Worm (Caenorhabditis elegans) whole organism, L2 larva: ENCODE results near the gene E04D5.4.
A peak's percentile ranks its signal among the peaks of the same experiment; 100 is the strongest.

Source experiments
- Y55F3AM.14 ChIP-seq: fragments of 200-800 bp; sonication (Bioruptor generic); optimal IDR thresholded peaks from 2 replicates; lab custom pipeline; 2018; ENCODE audit warnings: mild to moderate bottlenecking, missing genetic modification characterization, missing compliant biosample characterization
- ama-1 ChIP-seq: fragments of 150-350 bp; optimal IDR thresholded peaks from 2 replicates; lab custom pipeline; 2018; ENCODE audit warnings: inconsistent platforms
- blmp-1 ChIP-seq: sonication (generic microtip); optimal IDR thresholded peaks from 2 replicates; lab custom pipeline; 2017; ENCODE audit warnings: missing genetic modification characterization, mild to moderate bottlenecking, missing compliant biosample characterization, antibody characterized with exemption, moderate library complexity; ENCODE audit not compliant: insufficient read depth
- ceh-82 ChIP-seq: fragments of 150-350 bp; optimal IDR thresholded peaks from 2 replicates; lab custom pipeline; 2014; ENCODE audit warnings: missing biosample characterization, missing genetic modification characterization
- egl-27 ChIP-seq: sonication (generic microtip); optimal IDR thresholded peaks from 3 replicates; lab custom pipeline; 2017; ENCODE audit warnings: missing biosample characterization, missing genetic modification reagents, missing genetic modification characterization
- elt-1 ChIP-seq: fragments of 150-350 bp; optimal IDR thresholded peaks from 2 replicates; lab custom pipeline; 2014; ENCODE audit warnings: missing biosample characterization, missing genetic modification characterization
- fos-1 ChIP-seq: fragments of 150-350 bp; optimal IDR thresholded peaks from 2 replicates; lab custom pipeline; 2014; ENCODE audit warnings: missing biosample characterization, missing genetic modification characterization
- lsy-2 ChIP-seq, 2 experiments: fragments of 150-350 bp in 1 of 2; sonication (generic microtip) in 1 of 2; optimal IDR thresholded peaks; 2 replicates each; lab custom pipeline; 2014 to 2017; ENCODE audit warnings: missing biosample characterization in 2 of 2, missing genetic modification characterization in 2 of 2
- nhr-12 ChIP-seq: fragments of 150-350 bp; optimal IDR thresholded peaks from 2 replicates; lab custom pipeline; 2014; ENCODE audit warnings: missing biosample characterization, missing genetic modification characterization
- nhr-129 ChIP-seq: fragments of 150-350 bp; optimal IDR thresholded peaks from 2 replicates; lab custom pipeline; 2014; ENCODE audit warnings: missing biosample characterization, missing genetic modification characterization
- nhr-237 ChIP-seq: fragments of 150-350 bp; optimal IDR thresholded peaks from 2 replicates; lab custom pipeline; 2014; ENCODE audit warnings: missing biosample characterization, missing genetic modification characterization
- nhr-25 ChIP-seq: fragments of 150-350 bp; sonication (generic microtip); optimal IDR thresholded peaks from 3 replicates; lab custom pipeline; 2014; ENCODE audit warnings: missing biosample characterization, missing genetic modification characterization
- skn-1 ChIP-seq: sonication (generic microtip); optimal IDR thresholded peaks from 2 replicates; lab custom pipeline; 2017; ENCODE audit warnings: missing biosample characterization, missing genetic modification characterization
- sma-3 ChIP-seq: sonication (generic microtip); optimal IDR thresholded peaks from 2 replicates; lab custom pipeline; 2016; ENCODE audit warnings: missing genetic modification reagents, missing genetic modification characterization, missing compliant biosample characterization
- sma-9 ChIP-seq, 2 experiments: fragments of 150-350 bp in 1 of 2; sonication (generic microtip) in 1 of 2; optimal IDR thresholded peaks; 2 replicates each; lab custom pipeline; 2014 to 2016; ENCODE audit warnings: missing genetic modification characterization in 2 of 2, mild to moderate bottlenecking in 1 of 2, missing biosample characterization in 1 of 2, missing compliant biosample characterization in 1 of 2, missing genetic modification reagents in 1 of 2, moderate library complexity in 1 of 2
- unc-62 ChIP-seq: fragments of 150-350 bp; optimal IDR thresholded peaks from 2 replicates; lab custom pipeline; 2014; ENCODE audit warnings: missing biosample characterization, missing genetic modification reagents, missing genetic modification characterization
- ztf-1 ChIP-seq: fragments of 200-800 bp; sonication (Bioruptor generic); conservative IDR thresholded peaks from 2 replicates; pipeline ENCODE4 v1.3.6; 2022; ENCODE audit warnings: missing genetic modification characterization, missing compliant biosample characterization
- ztf-11 ChIP-seq: sonication (generic microtip); optimal IDR thresholded peaks from 2 replicates; lab custom pipeline; 2017; ENCODE audit warnings: missing biosample characterization, missing genetic modification characterization

E04D5.4 gene

DNA sequence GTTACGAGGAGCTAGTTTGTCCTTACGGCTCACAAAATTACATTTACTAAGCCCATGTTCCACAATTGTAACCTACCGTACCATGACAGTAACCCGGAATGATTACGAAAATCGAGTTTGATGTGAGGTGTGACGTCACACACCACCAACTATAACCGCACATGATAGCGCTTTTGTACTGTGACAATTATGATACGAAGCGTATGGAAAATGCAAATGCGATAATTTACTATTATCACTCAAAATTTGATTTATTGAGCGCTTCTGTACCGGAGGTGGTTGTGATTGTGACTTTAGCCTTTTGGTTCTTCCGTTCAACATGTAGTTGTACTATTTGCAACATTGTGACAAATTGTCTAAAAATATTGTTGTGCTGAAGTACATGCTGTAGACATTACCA lies 45.6 kb downstream of the E04D5.4 start:
- no peak for TF ChIP-seq blmp-1 (tag; lab: Kevin White, UChicago)
- peak; percentile 55 for TF ChIP-seq fos-1 (tag; lab: Kevin White, UChicago)

DNA sequence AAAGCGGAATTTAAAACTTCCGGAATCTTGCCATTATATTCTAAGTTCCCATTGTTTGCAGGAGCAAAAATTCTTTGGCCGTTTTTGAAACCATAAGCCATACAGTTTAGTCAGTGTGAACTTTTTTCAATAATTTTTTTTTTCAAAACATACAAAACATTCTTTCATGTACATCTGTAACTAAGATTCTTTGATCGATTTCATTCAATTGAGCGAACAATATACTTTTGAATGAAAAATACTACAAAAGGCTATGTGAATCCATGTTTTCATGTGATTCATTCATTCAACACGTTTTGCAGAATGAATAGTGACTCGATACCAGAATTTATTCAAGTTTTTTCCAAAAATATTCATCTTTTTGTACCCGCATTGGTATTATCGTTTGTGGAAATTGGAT lies 46.7 kb downstream of the E04D5.4 start, which contains the start of gene ZK666.15:
Gene ZK666.15 (plus strand): TSS at position 301 of the 400 bp plus-strand sequence.
- TF ChIP-seq skn-1 (tag; lab: Kevin White, UChicago) (no peak), sma-9 (GFP tag; optimal IDR thresholded peaks at IDR 0.05; lab: Kevin White, UChicago) (no peak), sma-9 (tag; optimal IDR thresholded peaks at IDR 0.05; lab: Kevin White, UChicago) (no peak), ceh-82 (tag; lab: Kevin White, UChicago) (no peak), ztf-11 (tag; lab: Kevin White, UChicago) (no peak), lsy-2 (tag; optimal IDR thresholded peaks at IDR 0.05; lab: Kevin White, UChicago) (no peak), Y55F3AM.14 (GFP tag; lab: Kevin White, UChicago) (no peak), elt-1 (tag; lab: Kevin White, UChicago) (no peak), ztf-1 (GFP tag; lab: Robert Waterston, UW) (no peak), blmp-1 (tag; lab: Kevin White, UChicago) (no peak), unc-62 (GFP tag; lab: Kevin White, UChicago) (no peak), nhr-25 (tag; lab: Kevin White, UChicago) (no peak), sma-3 (no peak), ama-1 (lab: Kevin White, UChicago) (no peak)
- TF ChIP-seq, all 48 proteins: peak for 0

DNA sequence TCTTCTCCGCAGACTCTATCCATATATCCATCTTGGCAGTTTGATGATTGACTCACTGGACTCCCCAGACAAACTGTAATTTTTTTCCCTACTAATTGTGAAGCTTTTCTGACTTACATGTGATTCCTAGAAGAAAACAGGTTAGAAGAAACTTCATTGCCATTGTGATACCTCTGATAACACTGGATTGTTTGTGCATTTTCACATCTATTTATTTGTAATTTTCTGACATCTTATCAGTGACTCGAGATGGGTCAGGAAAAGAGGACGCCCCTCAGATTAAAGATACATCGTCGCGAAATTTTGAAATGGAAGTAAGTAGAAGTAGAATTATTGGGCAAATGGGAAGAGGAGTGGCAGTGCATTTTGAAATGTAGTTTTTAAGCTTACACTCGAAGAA lies 50.3 kb downstream of the E04D5.4 start, which contains the start of gene clec-61:
Gene clec-61 (minus strand): TSS at position 209 of the 400 bp plus-strand sequence.
- no peak for TF ChIP-seq ama-1 (lab: Kevin White, UChicago)
- TF ChIP-seq nhr-237 (tag; lab: Kevin White, UChicago): no peak
- TF ChIP-seq nhr-12 (tag; lab: Kevin White, UChicago): no peak
- TF ChIP-seq egl-27 (tag; lab: Kevin White, UChicago): no peak
- no peak for TF ChIP-seq lsy-2 (tag; optimal IDR thresholded peaks at IDR 0.05; lab: Kevin White, UChicago)
- TF ChIP-seq ztf-11 (tag; lab: Kevin White, UChicago): no peak
- TF ChIP-seq ceh-82 (tag; lab: Kevin White, UChicago): no peak
- TF ChIP-seq nhr-129 (tag; lab: Kevin White, UChicago): no peak
- TF ChIP-seq sma-9 (GFP tag; optimal IDR thresholded peaks at IDR 0.05; lab: Kevin White, UChicago): no peak
- no peak for TF ChIP-seq sma-9 (tag; optimal IDR thresholded peaks at IDR 0.05; lab: Kevin White, UChicago)
